Worm (Caenorhabditis elegans) whole organism, late embryonic: ENCODE results near the gene pax-1.

ENCODE experiments used
- ceh-22 ChIP-seq: sonication (generic microtip); optimal IDR thresholded peaks from 2 replicates; lab custom pipeline; 2017; ENCODE audit warnings: missing biosample characterization, missing genetic modification characterization
- ceh-6 ChIP-seq: fragments of 200-800 bp; sonication (Bioruptor generic); optimal IDR thresholded peaks from 2 replicates; lab custom pipeline; 2018; ENCODE audit warnings: mild to moderate bottlenecking, missing genetic modification characterization, missing compliant biosample characterization
- ceh-9 ChIP-seq: sonication (generic microtip); optimal IDR thresholded peaks from 2 replicates; lab custom pipeline; 2016; ENCODE audit warnings: mild to moderate bottlenecking, missing genetic modification characterization, inconsistent platforms, missing compliant biosample characterization
- nfya-1 ChIP-seq: sonication (generic microtip); optimal IDR thresholded peaks from 2 replicates; lab custom pipeline; 2017; ENCODE audit warnings: missing genetic modification characterization, mild to moderate bottlenecking, missing compliant biosample characterization, antibody characterized with exemption, moderate library complexity
- pat-9 ChIP-seq: fragments of 200-800 bp; sonication (Bioruptor generic); optimal IDR thresholded peaks from 2 replicates; lab custom pipeline; 2018; ENCODE audit warnings: mild to moderate bottlenecking, missing genetic modification characterization, moderate library complexity, missing compliant biosample characterization
- pqm-1 ChIP-seq: sonication (generic microtip); optimal IDR thresholded peaks from 2 replicates; lab custom pipeline; 2016; ENCODE audit warnings: missing genetic modification characterization, missing compliant biosample characterization
- ztf-16 ChIP-seq: sonication (generic microtip); optimal IDR thresholded peaks from 2 replicates; lab custom pipeline; 2017; ENCODE audit warnings: missing genetic modification characterization, missing compliant biosample characterization

DNA sequence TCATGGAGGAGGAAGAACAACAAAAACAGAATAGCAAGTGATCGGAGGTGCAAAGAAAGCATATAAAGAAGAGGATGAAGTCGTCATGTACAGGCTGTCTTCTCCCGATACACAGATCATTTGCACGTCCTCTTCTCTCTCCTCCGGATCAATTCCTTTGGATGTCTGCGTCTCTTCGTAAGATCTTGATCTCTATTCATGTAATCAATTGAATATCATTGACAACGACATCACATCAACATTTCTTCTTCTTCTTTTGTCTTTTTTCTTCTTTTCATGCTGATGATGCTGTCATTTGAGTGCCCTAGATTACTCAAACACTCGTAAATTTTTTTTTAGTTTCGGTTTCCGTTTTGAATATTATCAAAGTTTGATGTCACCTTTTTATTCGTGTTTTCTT is 13.6 kb downstream of the pax-1 start, which contains the start of gene rol-3:
- TF ChIP-seq nfya-1 (tag; lab: Kevin White, UChicago) (no peak), ceh-22 (tag; lab: Kevin White, UChicago) (no peak), ceh-6 (GFP tag; lab: Kevin White, UChicago) (no peak), ceh-9 (no peak), pqm-1 (no peak), pat-9 (tag; lab: Kevin White, UChicago) (no peak), ztf-16 (tag; lab: Kevin White, UChicago) (no peak)
